Fruit fly (Drosophila melanogaster) Kc167 (cell line): ENCODE results near the gene Timp.

Source experiments
- Myc ChIP-seq: fragments of >200 bp; optimal IDR thresholded peaks from 2 replicates; lab custom pipeline; 2017; ENCODE audit warnings: missing external identifiers
- Sin3A ChIP-seq: fragments of >200 bp; optimal IDR thresholded peaks from 2 replicates; lab custom pipeline; 2018; ENCODE audit warnings: missing external identifiers
- h ChIP-seq: fragments of >200 bp; optimal IDR thresholded peaks from 3 replicates; lab custom pipeline; 2018; ENCODE audit warnings: missing external identifiers
- insv ChIP-seq: fragments of >200 bp; optimal IDR thresholded peaks from 3 replicates; lab custom pipeline; 2018; ENCODE audit warnings: missing external identifiers
- psq ChIP-seq: fragments of >200 bp; optimal IDR thresholded peaks from 2 replicates; lab custom pipeline; 2017; ENCODE audit warnings: missing external identifiers
- ttk ChIP-seq: sonication (Bioruptor generic); optimal IDR thresholded peaks from 2 replicates; lab custom pipeline; 2017; ENCODE audit warnings: missing external identifiers

The Timp gene

DNA sequence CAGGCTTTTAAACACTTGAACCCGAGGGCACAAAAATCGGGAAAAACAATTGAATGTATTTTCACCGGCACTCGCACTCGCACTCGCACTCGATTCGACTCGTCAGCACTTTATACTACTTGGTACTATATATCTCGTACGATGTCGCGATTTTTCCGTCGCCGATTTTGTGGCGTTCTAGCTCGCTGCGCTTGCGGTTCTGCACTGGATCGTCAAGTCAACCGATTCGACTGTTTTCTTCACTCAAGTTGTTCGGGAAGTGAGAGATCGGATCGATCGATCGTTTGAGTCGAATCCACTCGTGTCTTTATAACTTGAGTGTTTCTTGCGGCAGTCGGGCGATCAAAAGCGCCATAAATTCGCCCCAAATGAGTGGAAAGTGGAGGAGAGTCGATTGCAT lies at the start of gene Timp:
TSS of gene Timp (minus strand) at position 209 of the 400 bp plus-strand sequence.
- TF ChIP-seq Sin3A (lab: Kevin White, UChicago) = no peak
- TF ChIP-seq ttk (lab: Kevin White, UChicago) = no peak
- TF ChIP-seq Myc (lab: Kevin White, UChicago) = no peak
- TF ChIP-seq psq (lab: Kevin White, UChicago) = no peak
- TF ChIP-seq insv (lab: Kevin White, UChicago) = no peak
- TF ChIP-seq h (lab: Kevin White, UChicago) = no peak

DNA sequence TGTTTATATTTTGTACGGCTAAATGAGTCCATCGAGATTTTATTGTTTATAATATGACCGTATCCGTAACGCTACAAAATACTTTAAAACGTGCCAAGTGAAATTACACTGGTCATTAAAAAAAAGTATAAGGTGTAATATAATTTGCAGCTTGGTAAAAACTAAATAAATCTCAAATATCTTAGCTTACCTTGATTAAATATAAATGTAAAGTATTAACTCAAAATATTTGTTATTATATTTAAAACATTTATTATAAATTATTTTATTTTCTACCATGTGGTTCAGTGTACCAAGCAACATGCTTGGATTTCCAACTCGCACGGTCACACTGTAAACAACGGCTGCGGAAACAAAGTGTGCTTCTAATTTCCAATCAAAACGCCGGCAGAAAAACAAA lies 49.0 kb upstream of the Timp start, which contains the start of the genes Sirt6 and pont:
TSS of gene Sirt6 (minus strand) at position 50 of the 400 bp plus-strand sequence.
TSS of gene pont (plus strand) at position 324 of the 400 bp plus-strand sequence.
- TF ChIP-seq Sin3A (lab: Kevin White, UChicago) (no peak), ttk (lab: Kevin White, UChicago) (no peak), psq (lab: Kevin White, UChicago) (no peak)

DNA sequence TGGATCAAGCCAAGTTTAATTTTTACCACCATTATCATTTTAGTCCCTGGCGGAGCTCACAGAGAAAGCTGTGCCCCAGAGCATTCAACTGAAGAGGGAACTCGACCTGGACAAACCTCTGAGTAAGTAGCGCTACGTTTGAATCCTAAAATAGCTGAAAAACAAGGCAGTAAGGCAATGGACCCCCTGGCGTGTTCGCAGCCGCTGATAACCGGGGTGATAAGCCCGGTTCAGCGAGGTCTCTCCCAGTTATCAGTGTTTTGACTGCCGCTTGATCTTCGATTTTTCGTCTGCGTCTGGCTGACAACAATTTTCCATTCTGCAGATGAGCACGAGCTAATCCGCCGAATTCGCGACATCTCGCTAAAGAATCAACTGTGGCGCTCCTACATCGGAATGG lies 39.0 kb upstream of the Timp start:
- TF ChIP-seq Sin3A (lab: Kevin White, UChicago) = no peak
- TF ChIP-seq insv (lab: Kevin White, UChicago) = no peak
- TF ChIP-seq h (lab: Kevin White, UChicago) = no peak
- TF ChIP-seq ttk (lab: Kevin White, UChicago) = no peak
- TF ChIP-seq Myc (lab: Kevin White, UChicago) = no peak
- TF ChIP-seq psq (lab: Kevin White, UChicago) = no peak

DNA sequence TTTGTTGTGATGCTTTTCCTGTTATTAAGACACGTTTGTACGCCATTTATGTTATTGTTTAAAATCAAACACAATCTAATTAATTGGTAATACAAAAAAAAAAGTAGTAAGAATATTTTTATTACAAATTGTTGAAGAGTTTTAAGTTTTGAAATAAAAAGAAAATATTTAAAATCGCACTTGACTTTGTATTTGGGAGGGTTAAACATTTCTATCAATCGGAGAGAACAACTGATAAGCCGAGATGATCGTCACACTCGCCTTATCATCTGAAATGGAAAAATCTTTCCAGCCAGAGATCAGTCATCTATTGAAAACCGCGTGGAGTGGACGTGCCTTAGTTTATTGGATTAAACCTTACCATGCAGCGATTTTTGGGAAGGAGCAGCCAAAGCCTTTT lies 38.4 kb upstream of the Timp start, which contains the start of gene CG3999:
TSS of gene CG3999 (plus strand) at position 301 of the 400 bp plus-strand sequence.
- no peak for TF ChIP-seq h (lab: Kevin White, UChicago)
- no peak for TF ChIP-seq Myc (lab: Kevin White, UChicago)
- no peak for TF ChIP-seq psq (lab: Kevin White, UChicago)
- TF ChIP-seq insv (lab: Kevin White, UChicago) = no peak
- no peak for TF ChIP-seq Sin3A (lab: Kevin White, UChicago)
- no peak for TF ChIP-seq ttk (lab: Kevin White, UChicago)

DNA sequence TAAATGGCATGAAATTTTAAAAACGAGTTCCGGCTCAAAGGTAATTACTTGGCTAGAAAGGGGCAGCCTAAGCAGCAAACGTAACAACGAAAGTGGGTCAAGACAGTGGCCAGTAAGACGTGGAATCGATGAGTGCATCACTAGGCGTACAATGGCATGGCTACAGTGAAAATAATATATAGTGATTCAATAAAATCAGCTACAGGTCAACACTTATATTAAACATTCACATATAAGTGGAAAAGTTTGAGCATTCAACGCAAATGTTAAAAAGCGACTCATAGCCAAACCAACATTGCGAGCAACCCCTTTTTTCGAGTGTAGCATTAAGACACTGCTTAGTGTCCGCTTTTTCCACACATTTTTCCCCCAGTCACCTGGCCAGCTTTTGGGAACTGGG lies 15.2 kb upstream of the Timp start:
- no peak for TF ChIP-seq Myc (lab: Kevin White, UChicago)
- TF ChIP-seq h (lab: Kevin White, UChicago) = no peak
- no peak for TF ChIP-seq ttk (lab: Kevin White, UChicago)
- TF ChIP-seq psq (lab: Kevin White, UChicago) = no peak
- no peak for TF ChIP-seq insv (lab: Kevin White, UChicago)
- no peak for TF ChIP-seq Sin3A (lab: Kevin White, UChicago)

DNA sequence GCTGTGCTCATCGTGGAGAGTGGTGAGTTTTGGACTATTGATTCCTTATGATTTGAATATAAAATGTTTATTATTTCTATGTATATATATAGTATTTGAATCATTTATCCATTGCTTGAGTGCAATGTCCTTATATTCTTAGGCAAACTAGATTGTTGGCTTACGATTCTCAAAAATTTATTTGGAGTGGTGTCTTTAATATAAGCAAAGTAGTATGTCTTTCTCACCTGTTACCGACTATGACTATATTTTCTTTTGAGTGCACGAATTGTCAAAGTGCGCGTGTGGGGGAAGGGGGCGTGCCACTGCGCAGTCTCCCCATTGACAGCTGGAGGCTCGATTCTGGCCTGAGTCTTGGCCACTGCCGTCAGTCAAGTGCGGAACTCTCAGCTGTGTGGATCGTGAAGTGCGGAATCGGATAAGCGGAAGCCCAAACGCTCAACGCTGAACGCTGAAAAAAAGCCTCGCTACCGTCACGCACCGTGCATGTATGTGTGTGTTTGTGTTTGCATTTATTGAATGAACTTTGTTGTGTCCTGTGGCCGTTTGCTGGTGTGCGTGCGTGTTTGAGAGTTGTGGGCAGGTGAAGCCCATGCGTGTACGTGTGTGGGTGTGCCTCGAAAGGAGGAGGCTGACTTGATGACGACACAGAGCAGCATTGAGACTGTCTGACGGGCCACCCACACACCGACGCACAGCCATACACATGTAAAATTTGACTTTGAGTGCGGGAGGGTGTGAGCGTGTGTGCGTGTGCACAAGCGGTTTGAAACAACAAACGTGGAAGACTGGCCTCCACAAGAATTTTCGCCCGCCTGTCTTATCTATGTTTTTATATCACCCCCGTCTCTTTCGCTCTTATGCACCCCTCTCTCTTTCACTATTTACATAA lies 13.6 kb upstream of the Timp start:
- TF ChIP-seq psq (lab: Kevin White, UChicago) = no peak
- no peak for TF ChIP-seq ttk (lab: Kevin White, UChicago)
- TF ChIP-seq insv (lab: Kevin White, UChicago) = no peak
- TF ChIP-seq h (lab: Kevin White, UChicago) = no peak
- TF ChIP-seq Myc (lab: Kevin White, UChicago) = no peak
- no peak for TF ChIP-seq Sin3A (lab: Kevin White, UChicago)

DNA sequence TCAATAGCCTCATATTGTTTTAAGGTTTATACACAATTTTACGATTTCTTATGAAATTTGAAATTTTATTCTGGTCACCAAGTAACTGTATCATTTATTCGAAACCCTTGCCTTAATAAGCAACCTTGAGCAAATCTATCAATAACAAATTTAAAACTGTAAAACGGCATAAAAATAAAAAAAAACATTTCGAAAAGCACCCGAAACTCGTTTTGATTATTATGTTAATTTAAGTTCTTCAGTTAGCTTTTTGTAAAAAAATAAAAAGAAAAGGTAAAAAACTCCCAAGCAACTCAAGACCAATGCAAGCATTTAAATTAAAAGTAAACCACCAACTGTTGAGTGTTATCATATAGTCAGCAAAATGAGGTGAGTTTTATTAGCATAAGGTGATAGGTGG lies 12.6 kb upstream of the Timp start, which contains the start of gene CG42795:
TSS of gene CG42795 (plus strand) at position 301 of the 400 bp plus-strand sequence.
- no peak for TF ChIP-seq psq (lab: Kevin White, UChicago)
- TF ChIP-seq Myc (lab: Kevin White, UChicago) = no peak
- TF ChIP-seq h (lab: Kevin White, UChicago) = no peak
- no peak for TF ChIP-seq ttk (lab: Kevin White, UChicago)
- no peak for TF ChIP-seq insv (lab: Kevin White, UChicago)
- no peak for TF ChIP-seq Sin3A (lab: Kevin White, UChicago)

DNA sequence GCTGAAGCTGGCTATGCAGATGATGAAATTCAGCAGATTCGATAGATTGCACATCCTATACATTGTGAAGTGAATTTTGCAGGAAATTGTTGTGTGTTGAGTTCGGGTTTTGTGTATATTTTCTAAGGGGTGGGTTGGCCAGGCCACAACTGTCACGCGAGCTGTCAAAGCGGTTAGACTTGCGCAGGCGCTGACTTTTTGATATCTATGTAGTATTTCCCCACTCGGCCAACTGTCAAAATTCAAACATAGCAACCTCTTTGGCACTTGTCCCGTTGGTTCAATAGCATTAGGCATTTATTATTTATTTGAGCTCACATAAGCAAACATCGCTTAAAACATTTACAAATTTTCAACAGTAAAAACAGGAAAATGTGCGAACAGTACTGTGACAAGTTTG lies 11.8 kb upstream of the Timp start, which contains the start of the genes CG12817 and CG34107:
TSS of gene CG12817 (minus strand) at position 132 of the 400 bp plus-strand sequence.
TSS of gene CG34107 (plus strand) at position 316 of the 400 bp plus-strand sequence.
- no peak for TF ChIP-seq insv (lab: Kevin White, UChicago)
- no peak for TF ChIP-seq ttk (lab: Kevin White, UChicago)
- TF ChIP-seq Myc (lab: Kevin White, UChicago) = no peak
- TF ChIP-seq h (lab: Kevin White, UChicago) = no peak
- no peak for TF ChIP-seq Sin3A (lab: Kevin White, UChicago)
- TF ChIP-seq psq (lab: Kevin White, UChicago) = no peak

DNA sequence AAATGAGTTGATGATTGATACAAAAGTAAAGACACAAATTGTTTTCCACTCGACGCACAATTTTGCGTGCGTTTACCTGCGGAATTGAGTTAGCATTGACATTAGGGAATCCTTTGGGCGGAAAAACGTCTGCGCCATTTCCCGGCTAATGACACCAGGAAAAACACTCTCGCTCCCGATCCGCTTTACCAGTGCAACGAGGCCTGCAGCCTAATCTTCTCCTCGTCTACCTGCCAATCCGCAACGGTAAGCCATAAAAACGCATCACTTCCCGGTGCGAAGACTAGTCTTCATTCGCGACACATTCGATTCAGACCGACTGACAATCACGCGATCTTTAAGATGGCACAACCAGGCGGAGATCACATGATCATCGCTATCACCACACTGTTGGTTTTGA lies 9.6 kb upstream of the Timp start, which contains the start of gene CG12420:
TSS of gene CG12420 (plus strand) at position 283 of the 400 bp plus-strand sequence.
- no peak for TF ChIP-seq psq (lab: Kevin White, UChicago)
- TF ChIP-seq Sin3A (lab: Kevin White, UChicago) = no peak
- TF ChIP-seq h (lab: Kevin White, UChicago) = no peak
- TF ChIP-seq insv (lab: Kevin White, UChicago) = no peak
- TF ChIP-seq ttk (lab: Kevin White, UChicago) = no peak
- no peak for TF ChIP-seq Myc (lab: Kevin White, UChicago)

DNA sequence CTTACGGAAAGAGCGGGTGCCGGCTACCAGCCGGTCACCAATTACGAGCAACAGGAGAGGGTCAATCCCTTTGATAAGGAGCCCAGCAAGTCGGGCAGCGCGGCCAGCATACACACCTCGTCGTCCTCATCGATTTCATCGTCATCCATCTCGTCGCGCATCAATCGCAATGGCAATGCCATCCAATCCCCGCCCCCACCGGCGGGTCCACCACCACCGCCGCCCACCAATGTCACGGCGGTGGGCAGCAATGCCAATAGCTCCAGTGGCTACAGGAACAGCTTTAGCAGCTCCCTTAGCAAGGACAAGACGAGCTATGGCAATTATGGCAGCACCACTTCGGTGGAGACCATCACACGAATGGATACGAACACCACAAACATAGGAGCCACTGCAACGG lies 5.2 kb upstream of the Timp start:
- TF ChIP-seq insv (lab: Kevin White, UChicago) (no peak), Sin3A (lab: Kevin White, UChicago) (no peak), h (lab: Kevin White, UChicago) (no peak), Myc (lab: Kevin White, UChicago) (no peak), ttk (lab: Kevin White, UChicago) (no peak), psq (lab: Kevin White, UChicago) (no peak)

DNA sequence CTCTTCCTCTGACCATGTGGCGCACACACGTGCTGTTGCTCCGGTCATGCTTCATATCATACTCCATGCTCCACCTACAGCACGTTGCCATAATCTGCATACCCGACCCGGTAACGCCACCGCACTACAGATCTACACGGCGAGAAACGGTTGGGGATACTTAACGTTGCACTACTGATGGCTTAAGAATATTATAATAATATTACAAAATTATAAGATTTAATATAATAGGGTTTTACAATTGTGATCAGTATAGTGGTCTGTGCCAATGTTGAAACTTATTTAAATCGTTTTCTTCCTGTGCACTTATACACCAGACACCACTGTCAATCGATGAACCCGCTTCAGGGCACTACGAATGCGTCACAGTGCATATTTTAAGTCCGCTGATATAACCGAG lies 623 bp upstream of the Timp start:
- no peak for TF ChIP-seq h (lab: Kevin White, UChicago)
